Worm (Caenorhabditis elegans) whole organism, L3 larva: Measurements from ENCODE around the gene M88.4.

ENCODE experiments used
- R02D3.7 ChIP-seq: fragments of 150-350 bp; optimal IDR thresholded peaks from 2 replicates; lab custom pipeline; 2014; ENCODE audit warnings: missing biosample characterization, missing genetic modification characterization
- ZK546.5 ChIP-seq: sonication (generic microtip); optimal IDR thresholded peaks from 2 replicates; lab custom pipeline; 2017; ENCODE audit warnings: missing biosample characterization, missing genetic modification characterization
- aly-2 ChIP-seq: fragments of 150-350 bp; optimal IDR thresholded peaks from 2 replicates; lab custom pipeline; 2014; ENCODE audit warnings: missing biosample characterization, missing genetic modification characterization
- ama-1 ChIP-seq: fragments of 150-350 bp; optimal IDR thresholded peaks from 2 replicates; lab custom pipeline; 2018
- ceh-16 ChIP-seq: sonication (generic microtip); optimal IDR thresholded peaks from 2 replicates; lab custom pipeline; 2017; ENCODE audit warnings: missing biosample characterization, missing genetic modification characterization
- ceh-28 ChIP-seq: fragments of 150-350 bp; optimal IDR thresholded peaks from 2 replicates; lab custom pipeline; 2014; ENCODE audit warnings: missing biosample characterization, missing genetic modification reagents, missing genetic modification characterization
- ceh-82 ChIP-seq: fragments of 150-350 bp; optimal IDR thresholded peaks from 2 replicates; lab custom pipeline; 2014; ENCODE audit warnings: missing biosample characterization, missing genetic modification characterization
- ceh-9 ChIP-seq: sonication (generic microtip); optimal IDR thresholded peaks from 2 replicates; lab custom pipeline; 2018; ENCODE audit warnings: missing biosample characterization, missing genetic modification characterization
- egl-5 ChIP-seq: fragments of 150-350 bp; optimal IDR thresholded peaks from 2 replicates; lab custom pipeline; 2017; ENCODE audit warnings: missing biosample characterization, missing genetic modification reagents, missing genetic modification characterization, inconsistent platforms
- elt-1 ChIP-seq: fragments of 150-350 bp; optimal IDR thresholded peaks from 2 replicates; lab custom pipeline; 2014; ENCODE audit warnings: missing biosample characterization, missing genetic modification characterization
- fkh-10 ChIP-seq: sonication (generic microtip); optimal IDR thresholded peaks from 2 replicates; lab custom pipeline; 2017; ENCODE audit warnings: missing biosample characterization, missing genetic modification reagents, missing genetic modification characterization
- fkh-2 ChIP-seq: fragments of 150-350 bp; optimal IDR thresholded peaks from 2 replicates; lab custom pipeline; 2014; ENCODE audit warnings: missing biosample characterization, missing genetic modification reagents, missing genetic modification characterization
- hmg-11 ChIP-seq: sonication (generic microtip); optimal IDR thresholded peaks from 2 replicates; lab custom pipeline; 2016; ENCODE audit warnings: missing genetic modification characterization, missing compliant biosample characterization
- lin-15B ChIP-seq: fragments of 150-350 bp; optimal IDR thresholded peaks from 2 replicates; lab custom pipeline; 2014; ENCODE audit warnings: missing biosample characterization, missing genetic modification characterization
- lin-39 ChIP-seq: fragments of 150-350 bp; optimal IDR thresholded peaks from 2 replicates; lab custom pipeline; 2018; ENCODE audit warnings: missing biosample characterization, missing genetic modification reagents, missing genetic modification characterization
- lsy-12 ChIP-seq: sonication (generic microtip); optimal IDR thresholded peaks from 2 replicates; lab custom pipeline; 2016; ENCODE audit warnings: mild to moderate bottlenecking, missing genetic modification characterization, missing compliant biosample characterization
- mdl-1 ChIP-seq: fragments of 150-350 bp; optimal IDR thresholded peaks from 2 replicates; lab custom pipeline; 2014; ENCODE audit warnings: missing biosample characterization, missing genetic modification characterization
- mml-1 ChIP-seq: fragments of 150-350 bp; sonication (generic microtip); optimal IDR thresholded peaks from 3 replicates; lab custom pipeline; 2014; ENCODE audit warnings: missing biosample characterization, missing genetic modification characterization
- nfya-1 ChIP-seq: sonication (generic microtip); optimal IDR thresholded peaks from 2 replicates; lab custom pipeline; 2017; ENCODE audit warnings: missing genetic modification characterization, mild to moderate bottlenecking, missing compliant biosample characterization, antibody characterized with exemption, moderate library complexity; ENCODE audit not compliant: insufficient read depth
- nhr-23 ChIP-seq: fragments of 150-350 bp; optimal IDR thresholded peaks from 2 replicates; lab custom pipeline; 2014; ENCODE audit warnings: missing biosample characterization, missing genetic modification reagents, missing genetic modification characterization
- nhr-237 ChIP-seq: fragments of 150-350 bp; optimal IDR thresholded peaks from 2 replicates; lab custom pipeline; 2014; ENCODE audit warnings: missing biosample characterization, missing genetic modification characterization
- nhr-25 ChIP-seq: sonication (generic microtip); optimal IDR thresholded peaks from 2 replicates; lab custom pipeline; 2017; ENCODE audit warnings: missing biosample characterization, missing genetic modification characterization
- nhr-76 ChIP-seq: fragments of 150-350 bp; sonication (generic microtip); optimal IDR thresholded peaks from 5 replicates; lab custom pipeline; 2014; ENCODE audit warnings: missing biosample characterization, missing genetic modification characterization
- pha-4 ChIP-seq: fragments of 150-350 bp; optimal IDR thresholded peaks from 2 replicates; lab custom pipeline; 2014; ENCODE audit warnings: missing biosample characterization, missing genetic modification reagents, missing genetic modification characterization
- pqm-1 ChIP-seq: fragments of 150-350 bp; optimal IDR thresholded peaks from 2 replicates; lab custom pipeline; 2017; ENCODE audit warnings: missing biosample characterization, missing genetic modification characterization, inconsistent platforms
- skn-1 ChIP-seq: fragments of 150-350 bp; optimal IDR thresholded peaks from 2 replicates; lab custom pipeline; 2014; ENCODE audit warnings: missing biosample characterization, missing genetic modification characterization
- unc-39 ChIP-seq: sonication (generic microtip); optimal IDR thresholded peaks from 4 replicates; lab custom pipeline; 2017; ENCODE audit warnings: missing biosample characterization, missing genetic modification characterization
- unc-62 ChIP-seq: fragments of 150-350 bp; sonication (generic microtip); optimal IDR thresholded peaks from 4 replicates; lab custom pipeline; 2014; ENCODE audit warnings: missing biosample characterization, missing genetic modification reagents, missing genetic modification characterization
- zag-1 ChIP-seq: fragments of 150-350 bp; optimal IDR thresholded peaks from 2 replicates; lab custom pipeline; 2014; ENCODE audit warnings: missing biosample characterization, missing genetic modification characterization
- ztf-11 ChIP-seq: fragments of 150-350 bp; optimal IDR thresholded peaks from 2 replicates; lab custom pipeline; 2014; ENCODE audit warnings: missing biosample characterization, missing genetic modification characterization
- ztf-4 ChIP-seq: fragments of 150-350 bp; optimal IDR thresholded peaks from 2 replicates; lab custom pipeline; 2014; ENCODE audit warnings: missing biosample characterization, missing genetic modification characterization

M88.4 gene

ce11 chrIII:4513926-4514325 is 34.9 kb upstream of the M88.4 start:
- TF ChIP-seq pha-4 (tag; lab: Kevin White, UChicago) (peak; percentile 28), nfya-1 (tag; lab: Kevin White, UChicago) (peak; percentile 53), ceh-82 (tag; lab: Kevin White, UChicago) (no peak), lin-39 (tag; lab: Kevin White, UChicago) (peak; percentile 44), ztf-11 (tag; lab: Kevin White, UChicago) (no peak), hmg-11 (tag; lab: Kevin White, UChicago) (peak; percentile 49)

- TF ChIP-seq lsy-12 (tag; lab: Kevin White, UChicago) (no peak), unc-39 (tag; lab: Kevin White, UChicago) (no peak), nhr-23 (no peak), skn-1 (tag; lab: Kevin White, UChicago) (no peak), ceh-82 (tag; lab: Kevin White, UChicago) (no peak), ztf-11 (tag; lab: Kevin White, UChicago) (no peak)
These were observed 33.7 kb upstream of the M88.4 start for ce11 chrIII:4515173-4515572.

- TF ChIP-seq hmg-11 (tag; lab: Kevin White, UChicago), result no peak
- no peak for TF ChIP-seq unc-62
- TF ChIP-seq ceh-9 (tag; lab: Kevin White, UChicago), result no peak
- no peak for TF ChIP-seq elt-1 (tag; lab: Kevin White, UChicago)
- TF ChIP-seq zag-1 (tag; lab: Kevin White, UChicago), result no peak
- TF ChIP-seq mml-1 (tag; lab: Kevin White, UChicago), result no peak
These were observed 31.1 kb upstream of the M88.4 start for ce11 chrIII:4517781-4518180.

ce11 chrIII:4519410-4519809 is 29.4 kb upstream of the M88.4 start:
- TF ChIP-seq hmg-11 (tag; lab: Kevin White, UChicago) (no peak), nhr-76 (no peak), nhr-237 (tag; lab: Kevin White, UChicago) (no peak), R02D3.7 (tag; lab: Kevin White, UChicago) (no peak), ztf-4 (no peak), mml-1 (tag; lab: Kevin White, UChicago) (no peak), ceh-28 (tag; lab: Kevin White, UChicago) (no peak), nhr-25 (no peak), pha-4 (tag; lab: Kevin White, UChicago) (no peak), nhr-23 (no peak)

- no peak for TF ChIP-seq fkh-2 (tag; lab: Kevin White, UChicago)
- TF ChIP-seq lin-15B (tag; lab: Kevin White, UChicago), result no peak
- TF ChIP-seq nhr-25, result no peak
- TF ChIP-seq hmg-11 (tag; lab: Kevin White, UChicago), result no peak
- no peak for TF ChIP-seq ceh-16 (tag; lab: Kevin White, UChicago)
- no peak for TF ChIP-seq ceh-82 (tag; lab: Kevin White, UChicago)
These were observed 28.8 kb upstream of the M88.4 start, which contains the start of gene cdh-4 for ce11 chrIII:4520057-4520456. TSS of gene cdh-4 (plus strand) at chrIII:4520357.

DNA sequence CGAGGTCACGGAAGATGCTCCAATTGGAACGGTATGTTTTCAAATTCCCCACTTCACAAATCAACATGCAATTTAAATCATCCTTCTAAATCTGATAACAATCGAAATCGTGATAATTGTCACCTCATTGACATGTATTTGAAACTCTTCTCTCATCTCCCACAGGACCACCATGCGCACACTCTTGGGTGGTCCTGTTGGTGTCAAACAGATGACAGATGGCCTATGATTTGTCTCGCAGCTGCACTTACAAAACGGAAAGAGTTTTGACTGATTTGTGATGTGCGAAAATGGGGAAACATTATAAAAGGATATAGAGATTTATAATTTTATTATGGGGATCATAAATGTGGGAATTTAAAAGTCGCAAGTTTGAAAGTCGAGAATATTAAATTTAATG is 25.4 kb upstream of the M88.4 start:
- TF ChIP-seq aly-2 (tag; lab: Kevin White, UChicago) (no peak), ama-1 (no peak), pqm-1 (no peak), ZK546.5 (tag; lab: Kevin White, UChicago) (no peak), ztf-11 (tag; lab: Kevin White, UChicago) (no peak), ceh-16 (tag; lab: Kevin White, UChicago) (no peak), fkh-2 (tag; lab: Kevin White, UChicago) (no peak), ceh-82 (tag; lab: Kevin White, UChicago) (no peak), nhr-237 (tag; lab: Kevin White, UChicago) (no peak), fkh-10 (GFP tag; lab: Kevin White, UChicago) (no peak), egl-5 (no peak)

- TF ChIP-seq mdl-1, result no peak
- TF ChIP-seq lin-15B (tag; lab: Kevin White, UChicago), result no peak
- TF ChIP-seq nhr-23, result no peak
- no peak for TF ChIP-seq unc-62
These were observed 24.8 kb upstream of the M88.4 start for ce11 chrIII:4524071-4524470.
